Worm (Caenorhabditis elegans): ENCODE data around the gene sqv-7.
A peak's percentile ranks its signal among the peaks of the same experiment; 100 is the strongest.

Gene sqv-7

ce11 chrII:6968191-6968675 is 44.3 kb downstream of the sqv-7 start (continued):
- TF ChIP-seq akir-1 (GFP tag; optimal IDR thresholded peaks at IDR 0.05) (peak; percentile 10), efl-1 (GFP tag; optimal IDR thresholded peaks at IDR 0.05) (peak; percentile 31), dpff-1 (tag; optimal IDR thresholded peaks at IDR 0.05) (peak; percentile 80), die-1 (tag; optimal IDR thresholded peaks at IDR 0.05) (peak; percentile 59), ztf-22 (GFP tag; optimal IDR thresholded peaks at IDR 0.05) (peak; percentile 8), madf-3 (GFP tag; IDR thresholded peaks at IDR 0.05) (peak; percentile 68; the same call in 1 of the 2 replicates), sptf-2 (GFP tag; optimal IDR thresholded peaks at IDR 0.05) (peak; percentile 78), madf-8 (GFP tag; conservative IDR thresholded peaks at IDR 0.05) (peak; percentile 67), hlh-26 (GFP tag; conservative IDR thresholded peaks at IDR 0.05) (no peak), nfya-2 (GFP tag; IDR thresholded peaks at IDR 0.05) (peak; percentile 58; the same call in 1 of the 2 replicates), attf-5 (GFP tag; optimal IDR thresholded peaks at IDR 0.05) (peak; percentile 63), T07F8.4 (tag; optimal IDR thresholded peaks at IDR 0.05) (peak; percentile 14), dox-1 (GFP tag; IDR thresholded peaks at IDR 0.05) (peak; percentile 95), B0019.2 (GFP tag; conservative IDR thresholded peaks at IDR 0.05) (peak; percentile 85), cebp-2 (GFP tag; IDR thresholded peaks at IDR 0.05) (peak; percentile 61; the same call in 1 of the 2 replicates), snpc-1.1 (tag; optimal IDR thresholded peaks at IDR 0.05; ENCODE audit: insufficient read depth) (peak; percentile 97), F37B4.10 (GFP tag; IDR thresholded peaks at IDR 0.05) (no peak), nhr-120 (GFP tag; IDR thresholded peaks at IDR 0.05) (no peak), B0261.1 (tag; optimal IDR thresholded peaks at IDR 0.05) (peak; percentile 40)

- TF ChIP-seq lin-35 (GFP tag; optimal IDR thresholded peaks at IDR 0.05) = peak in 1 of 3 experiments; percentile 56
- TF ChIP-seq mcd-1 (GFP tag; IDR thresholded peaks at IDR 0.05) = no peak
- TF ChIP-seq F52B5.7 (tag; optimal IDR thresholded peaks at IDR 0.05) = no peak
- no peak for TF ChIP-seq snpc-4 (GFP tag; optimal IDR thresholded peaks at IDR 0.05)
- TF ChIP-seq snpc-4 (tag; optimal IDR thresholded peaks at IDR 0.05) = peak in 1 of 4 experiments; percentile 52
- TF ChIP-seq hsf-1 (GFP tag; IDR thresholded peaks at IDR 0.05) = no peak
- no peak for TF ChIP-seq chd-7 (tag; optimal IDR thresholded peaks at IDR 0.05)
- peak; percentile 95 for TF ChIP-seq attf-3 (GFP tag; conservative IDR thresholded peaks at IDR 0.05)
- no peak for TF ChIP-seq unc-130 (GFP tag; optimal IDR thresholded peaks at IDR 0.05)
Observed at ce11 chrII:6967618-6968017, 44.9 kb downstream of the sqv-7 start, which contains the start of gene eif-2Bgamma. Gene eif-2Bgamma, minus strand, starts transcription at chrII:6967648.

ce11 chrII:6965573-6965972 is 46.9 kb downstream of the sqv-7 start, which contains the start of gene tra-2:
Gene tra-2, minus strand, starts transcription at chrII:6965673.
- TF ChIP-seq athp-1 (tag; optimal IDR thresholded peaks at IDR 0.05) (no peak), ceh-91 (GFP tag; IDR thresholded peaks at IDR 0.05) (no peak), dpl-1 (GFP tag; optimal IDR thresholded peaks at IDR 0.05) (no peak), egl-44 (GFP tag; IDR thresholded peaks at IDR 0.05) (no peak), die-1 (tag; optimal IDR thresholded peaks at IDR 0.05) (no peak), ceh-40 (GFP tag; IDR thresholded peaks at IDR 0.05) (no peak), Y53F4B.3 (GFP tag; IDR thresholded peaks at IDR 0.05) (no peak), ceh-79 (tag; optimal IDR thresholded peaks at IDR 0.05) (no peak), akir-1 (GFP tag; optimal IDR thresholded peaks at IDR 0.05) (no peak), ama-1 (optimal IDR thresholded peaks at IDR 0.05) (no peak), ama-1 (GFP tag; optimal IDR thresholded peaks at IDR 0.05) (no peak)

Measured in whole organism, young adult.